Fruit fly (Drosophila melanogaster) whole organism, embryonic: ENCODE measurements around the gene CG13984.

Source experiments
- ATbp ChIP-seq: fragments of 200-800 bp; sonication (Bioruptor generic); optimal IDR thresholded peaks from 2 replicates; lab custom pipeline; 2017; ENCODE audit warnings: missing biosample characterization, mild to moderate bottlenecking, missing genetic modification characterization, missing genetic modification reagents
- CG10462 ChIP-seq: fragments of 200-800 bp; sonication (Bioruptor generic); optimal IDR thresholded peaks from 2 replicates; lab custom pipeline; 2016; ENCODE audit warnings: missing biosample characterization, missing genetic modification characterization
- CG13123 ChIP-seq: fragments of 200-800 bp; sonication (Bioruptor generic); optimal IDR thresholded peaks from 2 replicates; lab custom pipeline; 2016; ENCODE audit warnings: missing biosample characterization, missing genetic modification characterization
- CG13775 ChIP-seq: fragments of 200-800 bp; sonication (Bioruptor generic); optimal IDR thresholded peaks from 3 replicates; lab custom pipeline; 2017; ENCODE audit warnings: missing biosample characterization, mild to moderate bottlenecking, missing genetic modification characterization
- CG14965 ChIP-seq: fragments of 200-800 bp; sonication (Bioruptor generic); optimal IDR thresholded peaks from 2 replicates; lab custom pipeline; 2016; ENCODE audit warnings: missing biosample characterization, missing genetic modification characterization, borderline replicate concordance
- CG16779 ChIP-seq: fragments of 200-800 bp; sonication (Bioruptor generic); IDR thresholded peaks from 2 replicates; pipeline ENCODE4 v1.3.6; 2022; ENCODE audit warnings: missing biosample characterization, missing genetic modification characterization
- CG16813 ChIP-seq: fragments of 200-800 bp; sonication (Bioruptor generic); IDR thresholded peaks from 3 replicates; pipeline ENCODE4 v1.3.6; 2022; ENCODE audit warnings: missing biosample characterization, missing genetic modification characterization; ENCODE audit not compliant: partially characterized antibody
- CG18619 ChIP-seq: fragments of 200-800 bp; sonication (Bioruptor generic); optimal IDR thresholded peaks from 3 replicates; lab custom pipeline; 2017; ENCODE audit warnings: missing biosample characterization, mild to moderate bottlenecking, missing genetic modification characterization
- CG2202 ChIP-seq: fragments of 200-800 bp; sonication (Bioruptor generic); optimal IDR thresholded peaks from 2 replicates; lab custom pipeline; 2018; ENCODE audit warnings: missing biosample characterization, mild to moderate bottlenecking, missing genetic modification characterization
- CG30020 ChIP-seq: fragments of 200-800 bp; optimal IDR thresholded peaks from 2 replicates; lab custom pipeline; 2019; ENCODE audit warnings: missing biosample characterization, mild to moderate bottlenecking, missing genetic modification characterization, moderate library complexity
- CG33557 ChIP-seq: fragments of 200-800 bp; sonication (Bioruptor generic); optimal IDR thresholded peaks from 2 replicates; lab custom pipeline; 2019; ENCODE audit warnings: missing biosample characterization, mild to moderate bottlenecking, missing genetic modification characterization, moderate library complexity
- CG34422 ChIP-seq: fragments of 200-800 bp; sonication (Bioruptor generic); IDR thresholded peaks from 3 replicates; pipeline ENCODE4 v1.3.6; 2022; ENCODE audit warnings: missing biosample characterization, missing genetic modification characterization
- CG3847 ChIP-seq: fragments of 200-800 bp; sonication (Bioruptor generic); IDR thresholded peaks from 2 replicates; pipeline ENCODE4 v1.3.6; 2022; ENCODE audit warnings: missing biosample characterization, missing genetic modification characterization
- CG6272 ChIP-seq: fragments of 200-800 bp; sonication (Bioruptor generic); IDR thresholded peaks from 2 replicates; pipeline ENCODE4 v1.3.6; 2022; ENCODE audit warnings: missing biosample characterization, missing genetic modification characterization
- CG7271 ChIP-seq: fragments of 200-800 bp; sonication (Bioruptor generic); optimal IDR thresholded peaks from 2 replicates; lab custom pipeline; 2018; ENCODE audit warnings: missing biosample characterization, mild to moderate bottlenecking, missing genetic modification characterization, moderate library complexity
- CG8089 ChIP-seq: fragments of 200-800 bp; sonication (Bioruptor generic); optimal IDR thresholded peaks from 3 replicates; lab custom pipeline; 2016; ENCODE audit warnings: missing biosample characterization, missing genetic modification characterization
- CG8924 ChIP-seq: fragments of 200-800 bp; optimal IDR thresholded peaks from 3 replicates; lab custom pipeline; 2019; ENCODE audit warnings: missing biosample characterization, mild to moderate bottlenecking, missing genetic modification characterization, moderate library complexity
- CG9609 ChIP-seq: fragments of 200-800 bp; sonication (Bioruptor generic); optimal IDR thresholded peaks from 3 replicates; lab custom pipeline; 2016; ENCODE audit warnings: missing biosample characterization, missing genetic modification characterization
- Ets65A ChIP-seq: fragments of 200-800 bp; sonication (Bioruptor generic); peaks from one replicate; lab custom pipeline; 2016; ENCODE audit warnings: missing biosample characterization, missing genetic modification characterization
- HLH54F ChIP-seq: fragments of 200-800 bp; sonication (Bioruptor generic); optimal IDR thresholded peaks from 3 replicates; lab custom pipeline; 2016; ENCODE audit warnings: missing biosample characterization, missing genetic modification characterization
- Hand ChIP-seq: fragments of 200-800 bp; sonication (Bioruptor generic); optimal IDR thresholded peaks from 2 replicates; lab custom pipeline; 2017; ENCODE audit warnings: mild to moderate bottlenecking, missing biosample characterization, missing genetic modification reagents, missing genetic modification characterization
- HmgD ChIP-seq: fragments of 200-800 bp; sonication (Bioruptor generic); optimal IDR thresholded peaks from 3 replicates; lab custom pipeline; 2016; ENCODE audit warnings: missing biosample characterization, missing genetic modification characterization
- Hmx ChIP-seq: fragments of 200-800 bp; sonication (Bioruptor generic); optimal IDR thresholded peaks from 2 replicates; lab custom pipeline; 2016; ENCODE audit warnings: missing biosample characterization, missing genetic modification characterization
- Myb ChIP-seq: fragments of 200-800 bp; sonication (Bioruptor generic); optimal IDR thresholded peaks from 2 replicates; lab custom pipeline; 2016; ENCODE audit warnings: missing biosample characterization, missing genetic modification characterization
- Pdp1 ChIP-seq, 2 experiments: fragments of 200-800 bp; sonication (Bioruptor generic); optimal IDR thresholded peaks; 3 replicates each; lab custom pipeline; 2016; ENCODE audit warnings: missing biosample characterization in 2 of 2, missing genetic modification characterization in 2 of 2, mild to moderate bottlenecking in 1 of 2, moderate library complexity in 1 of 2
- Sin3A ChIP-seq: fragments of >200 bp; optimal IDR thresholded peaks from 2 replicates; lab custom pipeline; 2018
- Sox102F ChIP-seq: fragments of 200-800 bp; sonication (Bioruptor generic); optimal IDR thresholded peaks from 2 replicates; lab custom pipeline; 2018; ENCODE audit warnings: missing biosample characterization, mild to moderate bottlenecking, missing genetic modification characterization, moderate library complexity
- Usf ChIP-seq: fragments of 200-800 bp; sonication (Bioruptor generic); optimal IDR thresholded peaks from 2 replicates; lab custom pipeline; 2017; ENCODE audit warnings: missing genotype, missing biosample characterization, missing genetic modification characterization
- Vsx1 ChIP-seq: fragments of 200-800 bp; sonication (Bioruptor generic); optimal IDR thresholded peaks from 2 replicates; lab custom pipeline; 2017; ENCODE audit warnings: missing biosample characterization, mild to moderate bottlenecking, missing genetic modification characterization, missing genetic modification reagents
- Xrp1 ChIP-seq: fragments of 200-800 bp; sonication (Bioruptor generic); IDR thresholded peaks from 2 replicates; pipeline ENCODE4 v1.3.6; 2022; ENCODE audit warnings: missing biosample characterization, missing genetic modification characterization
- ab ChIP-seq: fragments of 200-800 bp; sonication (Bioruptor generic); optimal IDR thresholded peaks from 2 replicates; lab custom pipeline; 2016; ENCODE audit warnings: missing biosample characterization, missing genetic modification characterization
- bbx ChIP-seq: fragments of 200-800 bp; sonication (Bioruptor generic); IDR thresholded peaks from 2 replicates; pipeline ENCODE4 v1.3.6; 2022; ENCODE audit warnings: missing biosample characterization, missing genetic modification characterization; ENCODE audit not compliant: partially characterized antibody
- cg ChIP-seq: fragments of 200-800 bp; sonication (Bioruptor generic); optimal IDR thresholded peaks from 3 replicates; lab custom pipeline; 2019; ENCODE audit warnings: missing biosample characterization, mild to moderate bottlenecking, missing genetic modification characterization, moderate library complexity
- chinmo ChIP-seq: fragments of 200-800 bp; sonication (Bioruptor generic); IDR thresholded peaks from 4 replicates; pipeline ENCODE4 v1.3.6; 2022; ENCODE audit warnings: missing biosample characterization, missing genetic modification characterization; ENCODE audit not compliant: partially characterized antibody
- cwo ChIP-seq: fragments of 200-800 bp; sonication (Bioruptor generic); optimal IDR thresholded peaks from 3 replicates; lab custom pipeline; 2017; ENCODE audit warnings: missing biosample characterization, missing genetic modification characterization, mild to moderate bottlenecking, moderate library complexity, missing genetic modification reagents
- esg ChIP-seq: fragments of 200-800 bp; sonication (Bioruptor generic); conservative IDR thresholded peaks from 2 replicates; pipeline ENCODE4 v1.3.6; 2022; ENCODE audit warnings: missing biosample characterization, missing genetic modification characterization
- eve ChIP-seq, 2 experiments: fragments of >200 bp; optimal IDR thresholded peaks; 2 replicates each; lab custom pipeline; 2017; ENCODE audit warnings: missing biosample characterization in 2 of 2, missing genetic modification characterization in 2 of 2
- fu2 ChIP-seq: fragments of 200-800 bp; sonication (Bioruptor generic); optimal IDR thresholded peaks from 2 replicates; lab custom pipeline; 2016; ENCODE audit warnings: missing biosample characterization, missing genetic modification characterization
- gfzf ChIP-seq: fragments of 200-800 bp; sonication (Bioruptor generic); optimal IDR thresholded peaks from 2 replicates; lab custom pipeline; 2016; ENCODE audit warnings: missing biosample characterization, mild to moderate bottlenecking, missing genetic modification characterization, moderate library complexity
- hbn ChIP-seq: fragments of 200-800 bp; sonication (Bioruptor generic); IDR thresholded peaks from 2 replicates; pipeline ENCODE4 v1.3.6; 2022; ENCODE audit warnings: missing biosample characterization, missing genetic modification characterization; ENCODE audit not compliant: partially characterized antibody
- lmd ChIP-seq: fragments of 200-800 bp; sonication (Bioruptor generic); IDR thresholded peaks from 2 replicates; pipeline ENCODE4 v1.3.6; 2022; ENCODE audit warnings: missing biosample characterization, missing genetic modification characterization
- prd ChIP-seq, 3 experiments: fragments of >200 bp in 2 of 3; fragments of 200-800 bp in 1 of 3; sonication (Bioruptor generic) in 1 of 3; optimal IDR thresholded peaks in 2 of 3; IDR thresholded peaks in 1 of 3; 2 replicates in 2 of 3; 3 replicates in 1 of 3; pipeline versions ENCODE4 v1.3.6 to Lab custom; 2017 to 2022; ENCODE audit warnings: missing biosample characterization in 1 of 3, missing genetic modification characterization in 1 of 3
- repo ChIP-seq: fragments of 200-800 bp; sonication (Bioruptor generic); optimal IDR thresholded peaks from 2 replicates; lab custom pipeline; 2016; ENCODE audit warnings: missing biosample characterization, missing genetic modification characterization
- row ChIP-seq: fragments of 200-800 bp; sonication (Bioruptor generic); IDR thresholded peaks from 3 replicates; pipeline ENCODE4 v1.3.6; 2022; ENCODE audit warnings: missing biosample characterization, missing genetic modification characterization
- slbo ChIP-seq: fragments of 200-800 bp; sonication (Bioruptor generic); IDR thresholded peaks from 2 replicates; pipeline ENCODE4 v1.3.6; 2022; ENCODE audit warnings: missing biosample characterization, missing genetic modification characterization
- tin ChIP-seq: fragments of 200-800 bp; sonication (Bioruptor generic); optimal IDR thresholded peaks from 3 replicates; lab custom pipeline; 2016; ENCODE audit warnings: missing biosample characterization, missing genetic modification characterization
- wor ChIP-seq: fragments of 200-800 bp; sonication (Bioruptor generic); IDR thresholded peaks from 2 replicates; pipeline ENCODE4 v1.3.6; 2022; ENCODE audit warnings: missing biosample characterization, missing genetic modification characterization
- z ChIP-seq: fragments of 200-800 bp; sonication (Bioruptor generic); IDR thresholded peaks from 3 replicates; pipeline ENCODE4 v1.3.6; 2022; ENCODE audit warnings: missing biosample characterization, missing genetic modification characterization
- zfh1 ChIP-seq: fragments of 200-800 bp; sonication (Bioruptor generic); IDR thresholded peaks from 3 replicates; pipeline ENCODE4 v1.3.6; 2022; ENCODE audit warnings: missing biosample characterization, missing genetic modification characterization

The CG13984 gene

DNA sequence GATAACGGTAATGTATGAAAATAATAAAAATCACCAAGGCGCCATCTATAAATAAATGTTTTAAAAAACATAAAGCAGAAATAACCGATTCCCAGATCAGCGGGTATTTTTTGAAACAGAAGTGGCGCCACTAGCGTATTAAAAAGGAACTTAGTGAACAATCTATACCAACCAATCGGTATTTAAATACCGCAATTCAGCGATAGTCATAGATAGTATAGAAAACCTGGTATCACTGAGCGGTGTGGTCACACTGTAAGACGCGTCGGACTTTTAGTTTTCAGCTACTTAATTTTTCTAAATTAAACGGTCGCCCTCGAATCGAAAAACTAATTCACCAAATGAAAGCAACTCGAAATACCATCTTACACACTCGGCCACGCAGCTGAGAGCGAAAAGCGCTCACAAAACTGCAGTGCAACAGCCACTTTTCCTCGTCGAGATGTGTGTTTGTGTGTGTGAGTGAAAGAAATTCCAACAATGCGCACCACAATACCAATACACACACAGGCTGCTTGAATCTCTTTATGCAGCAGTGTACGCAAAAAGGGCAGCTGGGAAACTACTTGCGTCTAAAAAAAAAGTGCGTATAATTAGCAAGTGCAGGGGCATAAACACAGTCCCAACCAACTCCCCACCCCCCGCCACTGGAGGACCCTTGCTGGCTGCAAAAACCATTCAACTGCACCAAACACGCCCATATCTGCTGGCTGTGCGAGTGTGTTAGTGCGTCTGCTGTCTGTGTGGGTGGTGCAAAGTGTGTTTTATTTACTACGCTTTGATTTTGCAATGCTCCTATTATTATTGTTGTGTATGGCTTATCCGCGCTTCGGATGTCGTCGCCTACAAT is 15.1 kb downstream of the CG13984 start, which contains the start of gene PDZ-GEF:
Gene PDZ-GEF, plus strand, starts transcription at position 232 of the 850 bp plus-strand sequence.
- TF ChIP-seq prd (optimal IDR thresholded peaks at IDR 0.05; lab: Kevin White, UChicago) (no peak), prd (GFP tag; IDR thresholded peaks at IDR 0.05; lab: Robert Waterston, UW) (peak; percentile 60), Usf (GFP tag; lab: Kevin White, UChicago) (no peak), CG8924 (tag; lab: Kevin White, UChicago) (no peak), CG34422 (GFP tag; lab: Robert Waterston, UW) (peak; percentile 68), Myb (GFP tag; lab: Kevin White, UChicago) (peak; percentile 82), Xrp1 (GFP tag; lab: Robert Waterston, UW) (no peak), bbx (GFP tag; lab: Robert Waterston, UW) (peak; percentile 53; the same call in 1 of the 2 replicates), Vsx1 (no peak), slbo (GFP tag; lab: Robert Waterston, UW) (peak; percentile 59; the same call in 1 of the 2 replicates), zfh1 (GFP tag; lab: Robert Waterston, UW) (peak; percentile 73), CG14965 (GFP tag; lab: Kevin White, UChicago) (peak; percentile 23), CG13775 (GFP tag; lab: Kevin White, UChicago) (peak; percentile 10), Hmx (GFP tag; lab: Kevin White, UChicago) (no peak), HLH54F (GFP tag; lab: Kevin White, UChicago) (peak; percentile 16), gfzf (GFP tag; lab: Kevin White, UChicago) (peak; percentile 93), CG7271 (tag; lab: Kevin White, UChicago) (no peak), cg (GFP tag; lab: Kevin White, UChicago) (peak; percentile 99), CG8089 (GFP tag; lab: Kevin White, UChicago) (peak; percentile 64), wor (GFP tag; lab: Robert Waterston, UW) (no peak), hbn (GFP tag; lab: Robert Waterston, UW) (no peak), CG9609 (GFP tag; lab: Kevin White, UChicago) (peak; percentile 25), z (GFP tag; lab: Robert Waterston, UW) (no peak), CG3847 (GFP tag; lab: Robert Waterston, UW) (peak; percentile 59), repo (peak; percentile 14), tin (GFP tag; lab: Kevin White, UChicago) (peak; percentile 62), HmgD (GFP tag; lab: Kevin White, UChicago) (peak; percentile 40), CG10462 (GFP tag; lab: Kevin White, UChicago) (peak; percentile 21), CG33557 (GFP tag; lab: Kevin White, UChicago) (no peak), chinmo (GFP tag; lab: Robert Waterston, UW) (no peak), lmd (GFP tag; lab: Robert Waterston, UW) (peak; percentile 16; the same call in 1 of the 2 replicates), Sin3A (lab: Kevin White, UChicago) (peak; percentile 41), ATbp (GFP tag; lab: Kevin White, UChicago) (no peak), fu2 (GFP tag; lab: Kevin White, UChicago) (no peak), CG16813 (GFP tag; lab: Robert Waterston, UW) (peak; percentile 41; the same call in 1 of the 3 replicates), CG2202 (tag; lab: Kevin White, UChicago) (peak; percentile 27), CG6272 (GFP tag; lab: Robert Waterston, UW) (no peak), Hand (GFP tag; lab: Kevin White, UChicago) (peak; percentile 10), cwo (no peak), CG30020 (no peak), Pdp1 (GFP tag; optimal IDR thresholded peaks at IDR 0.05; lab: Kevin White, UChicago) (peak in 1 of 2 experiments; percentile 34), esg (GFP tag; lab: Robert Waterston, UW) (no peak), ab (GFP tag; lab: Kevin White, UChicago) (no peak), Ets65A (GFP tag; lab: Kevin White, UChicago) (peak; percentile 92), Sox102F (GFP tag; lab: Kevin White, UChicago) (no peak), CG18619 (GFP tag; lab: Kevin White, UChicago) (peak; percentile 14), row (GFP tag; lab: Robert Waterston, UW) (peak; percentile 28; the same call in 2 of the 3 replicates), CG13123 (GFP tag; lab: Kevin White, UChicago) (peak; percentile 20), eve (GFP tag; optimal IDR thresholded peaks at IDR 0.05; lab: Kevin White, UChicago) (no peak), CG16779 (GFP tag; lab: Robert Waterston, UW) (no peak)
